Worm (Caenorhabditis elegans) whole organism, L1 larva: ENCODE measurements around the gene taf-8.
A peak's percentile ranks its signal among the peaks of the same experiment; 100 is the strongest.

Experiments
- C04F5.9 ChIP-seq: sonication (generic microtip); optimal IDR thresholded peaks from 2 replicates; lab custom pipeline; 2016; ENCODE audit warnings: missing genetic modification characterization, missing compliant biosample characterization
- C16A3.4 ChIP-seq: fragments of 150-350 bp; optimal IDR thresholded peaks from 2 replicates; lab custom pipeline; 2014; ENCODE audit warnings: missing biosample characterization, missing genetic modification characterization
- C34B4.2 ChIP-seq: sonication (generic microtip); optimal IDR thresholded peaks from 2 replicates; lab custom pipeline; 2017; ENCODE audit warnings: mild to moderate bottlenecking, missing genetic modification characterization, missing compliant biosample characterization
- F16B12.6 ChIP-seq: fragments of 150-350 bp; optimal IDR thresholded peaks from 2 replicates; lab custom pipeline; 2014; ENCODE audit warnings: missing biosample characterization, missing genetic modification characterization
- aha-1 ChIP-seq: fragments of 150-350 bp; optimal IDR thresholded peaks from 2 replicates; lab custom pipeline; 2014; ENCODE audit warnings: missing biosample characterization, missing genetic modification characterization
- ama-1 ChIP-seq: fragments of 150-350 bp; optimal IDR thresholded peaks from 2 replicates; lab custom pipeline; 2014
- ceh-8 ChIP-seq: fragments of 200-800 bp; sonication (Bioruptor generic); optimal IDR thresholded peaks from 2 replicates; lab custom pipeline; 2018; ENCODE audit warnings: mild to moderate bottlenecking, missing genetic modification characterization, moderate library complexity, missing compliant biosample characterization
- ceh-88 ChIP-seq: fragments of 200-800 bp; sonication (Bioruptor generic); IDR thresholded peaks from 2 replicates; pipeline ENCODE4 v1.3.6; 2022; ENCODE audit warnings: missing genetic modification characterization, missing compliant biosample characterization
- dpl-1 ChIP-seq, 3 experiments: fragments of 150-350 bp in 2 of 3; sonication (generic microtip) in 1 of 3; optimal IDR thresholded peaks; 2 replicates each; lab custom pipeline; 2014 to 2017; ENCODE audit warnings: missing biosample characterization in 3 of 3, missing genetic modification characterization in 3 of 3, missing genetic modification reagents in 3 of 3
- dsc-1 ChIP-seq: sonication (generic microtip); optimal IDR thresholded peaks from 2 replicates; lab custom pipeline; 2016; ENCODE audit warnings: mild to moderate bottlenecking, missing genetic modification characterization, missing compliant biosample characterization
- efl-1 ChIP-seq, 4 experiments: fragments of 150-350 bp; optimal IDR thresholded peaks in 3 of 4; peaks in 1 of 4; 1 replicate in 1 of 4; 2 replicates in 3 of 4; lab custom pipeline; 2014; ENCODE audit warnings: missing biosample characterization in 2 of 4, missing genetic modification characterization in 2 of 4, missing genetic modification reagents in 2 of 4
- egl-13 ChIP-seq: sonication (generic microtip); optimal IDR thresholded peaks from 2 replicates; lab custom pipeline; 2016; ENCODE audit warnings: missing genotype, missing genetic modification reagents, missing genetic modification characterization, missing compliant biosample characterization
- elt-3 ChIP-seq, 6 experiments: fragments of 150-350 bp in 1 of 6; sonication (generic microtip); optimal IDR thresholded peaks; 2 replicates each; lab custom pipeline; 2017 to 2018; ENCODE audit warnings: missing biosample characterization in 6 of 6, missing genetic modification characterization in 6 of 6, inconsistent platforms in 1 of 6
- fkh-10 ChIP-seq: sonication (generic microtip); optimal IDR thresholded peaks from 2 replicates; lab custom pipeline; 2017; ENCODE audit warnings: missing biosample characterization, missing genetic modification reagents, missing genetic modification characterization
- fkh-8 ChIP-seq: sonication (generic microtip); optimal IDR thresholded peaks from 2 replicates; lab custom pipeline; 2016; ENCODE audit warnings: mild to moderate bottlenecking, missing genetic modification characterization, missing compliant biosample characterization
- grh-1 ChIP-seq: fragments of 200-800 bp; sonication (Bioruptor generic); IDR thresholded peaks from 2 replicates; pipeline ENCODE4 v1.3.6; 2022; ENCODE audit warnings: missing genetic modification reagents, missing genetic modification characterization, missing compliant biosample characterization
- hlh-17 ChIP-seq: fragments of 200-800 bp; sonication (Bioruptor generic); optimal IDR thresholded peaks from 2 replicates; lab custom pipeline; 2018; ENCODE audit warnings: missing genetic modification characterization, mild to moderate bottlenecking, missing compliant biosample characterization, moderate library complexity, borderline replicate concordance
- hlh-4 ChIP-seq: sonication (generic microtip); optimal IDR thresholded peaks from 2 replicates; lab custom pipeline; 2016; ENCODE audit warnings: mild to moderate bottlenecking, missing genetic modification characterization, missing compliant biosample characterization
- isw-1 ChIP-seq: fragments of 200-800 bp; sonication (Bioruptor generic); IDR thresholded peaks from 2 replicates; pipeline ENCODE4 v1.3.6; 2022; ENCODE audit warnings: missing genetic modification characterization, missing compliant biosample characterization
- lin-13 ChIP-seq: fragments of 150-350 bp; optimal IDR thresholded peaks from 2 replicates; lab custom pipeline; 2014; ENCODE audit warnings: missing biosample characterization, missing genetic modification reagents, missing genetic modification characterization
- lin-14 ChIP-seq: fragments of 200-800 bp; sonication (Bioruptor generic); optimal IDR thresholded peaks from 2 replicates; lab custom pipeline; 2018; ENCODE audit warnings: mild to moderate bottlenecking, missing genetic modification characterization, moderate library complexity, missing compliant biosample characterization
- lin-15B ChIP-seq: fragments of 150-350 bp; sonication (generic microtip); optimal IDR thresholded peaks from 3 replicates; lab custom pipeline; 2014; ENCODE audit warnings: missing biosample characterization, missing genetic modification characterization
- lin-39 ChIP-seq: fragments of 150-350 bp; optimal IDR thresholded peaks from 2 replicates; lab custom pipeline; 2014; ENCODE audit warnings: missing biosample characterization, missing genetic modification reagents, missing genetic modification characterization
- lir-3 ChIP-seq: sonication (generic microtip); optimal IDR thresholded peaks from 2 replicates; lab custom pipeline; 2016; ENCODE audit warnings: mild to moderate bottlenecking, missing genetic modification characterization, moderate library complexity, missing compliant biosample characterization; ENCODE audit not compliant: poor library complexity
- mdl-1 ChIP-seq, 2 experiments: fragments of 150-350 bp; optimal IDR thresholded peaks; 2 replicates each; lab custom pipeline; 2014 to 2017; ENCODE audit warnings: missing biosample characterization in 2 of 2, missing genetic modification characterization in 2 of 2, inconsistent platforms in 1 of 2
- mef-2 ChIP-seq: fragments of 150-350 bp; optimal IDR thresholded peaks from 2 replicates; lab custom pipeline; 2014; ENCODE audit warnings: missing biosample characterization, missing genetic modification characterization
- nhr-11 ChIP-seq: fragments of 150-350 bp; optimal IDR thresholded peaks from 2 replicates; lab custom pipeline; 2014; ENCODE audit warnings: missing biosample characterization, missing genetic modification characterization
- nhr-19 ChIP-seq: fragments of 200-800 bp; sonication (Bioruptor generic); conservative IDR thresholded peaks from 2 replicates; pipeline ENCODE4 v1.3.6; 2022; ENCODE audit warnings: missing genetic modification characterization, missing compliant biosample characterization
- nhr-20 ChIP-seq: sonication (generic microtip); optimal IDR thresholded peaks from 2 replicates; lab custom pipeline; 2016; ENCODE audit warnings: mild to moderate bottlenecking, missing genetic modification characterization, missing compliant biosample characterization
- nhr-237 ChIP-seq: fragments of 150-350 bp; optimal IDR thresholded peaks from 2 replicates; lab custom pipeline; 2014; ENCODE audit warnings: missing biosample characterization, missing genetic modification characterization
- nhr-47 ChIP-seq: sonication (generic microtip); optimal IDR thresholded peaks from 2 replicates; lab custom pipeline; 2016; ENCODE audit warnings: mild to moderate bottlenecking, missing genetic modification characterization, moderate library complexity, missing compliant biosample characterization
- nhr-71 ChIP-seq: sonication (generic microtip); optimal IDR thresholded peaks from 2 replicates; lab custom pipeline; 2016; ENCODE audit warnings: mild to moderate bottlenecking, missing genetic modification characterization, moderate library complexity, missing compliant biosample characterization
- nhr-76 ChIP-seq: sonication (generic microtip); optimal IDR thresholded peaks from 2 replicates; lab custom pipeline; 2017; ENCODE audit warnings: missing biosample characterization, missing genetic modification characterization
- nhr-77 ChIP-seq: fragments of 150-350 bp; optimal IDR thresholded peaks from 2 replicates; lab custom pipeline; 2014; ENCODE audit warnings: missing biosample characterization, missing genetic modification characterization
- nhr-84 ChIP-seq: sonication (generic microtip); optimal IDR thresholded peaks from 2 replicates; lab custom pipeline; 2017; ENCODE audit warnings: missing biosample characterization, missing genetic modification characterization
- nhr-85 ChIP-seq: sonication (generic microtip); peaks from one replicate; lab custom pipeline; 2016; ENCODE audit warnings: missing genetic modification characterization, inconsistent platforms, missing compliant biosample characterization
- nhr-90 ChIP-seq: sonication (generic microtip); optimal IDR thresholded peaks from 2 replicates; lab custom pipeline; 2016; ENCODE audit warnings: mild to moderate bottlenecking, missing genetic modification characterization, missing compliant biosample characterization; ENCODE audit not compliant: poor library complexity
- pag-3 ChIP-seq: sonication (generic microtip); optimal IDR thresholded peaks from 2 replicates; lab custom pipeline; 2017; ENCODE audit warnings: missing genetic modification characterization, mild to moderate bottlenecking, missing compliant biosample characterization, antibody characterized with exemption, borderline replicate concordance; ENCODE audit not compliant: insufficient read depth
- pax-3 ChIP-seq: fragments of 200-800 bp; sonication (Bioruptor generic); optimal IDR thresholded peaks from 2 replicates; lab custom pipeline; 2018; ENCODE audit warnings: mild to moderate bottlenecking, missing genetic modification characterization, moderate library complexity, missing compliant biosample characterization
- skn-1 ChIP-seq: fragments of 150-350 bp; optimal IDR thresholded peaks from 2 replicates; lab custom pipeline; 2014; ENCODE audit warnings: missing biosample characterization, missing genetic modification characterization
- snpc-4 ChIP-seq: fragments of 150-350 bp; optimal IDR thresholded peaks from 2 replicates; lab custom pipeline; 2014; ENCODE audit warnings: missing biosample characterization, missing genetic modification characterization
- snu-23 ChIP-seq: sonication (generic microtip); optimal IDR thresholded peaks from 2 replicates; lab custom pipeline; 2016; ENCODE audit warnings: missing genetic modification characterization, missing compliant biosample characterization
- sptf-1 ChIP-seq: fragments of 150-350 bp; optimal IDR thresholded peaks from 2 replicates; lab custom pipeline; 2014; ENCODE audit warnings: missing biosample characterization, missing genetic modification characterization
- swsn-7 ChIP-seq: sonication (generic microtip); optimal IDR thresholded peaks from 2 replicates; lab custom pipeline; 2016; ENCODE audit warnings: missing genetic modification characterization, missing compliant biosample characterization
- tlp-1 ChIP-seq: fragments of 150-350 bp; optimal IDR thresholded peaks from 2 replicates; lab custom pipeline; 2014; ENCODE audit warnings: missing biosample characterization, missing genetic modification characterization
- unc-62 ChIP-seq: fragments of 150-350 bp; optimal IDR thresholded peaks from 2 replicates; lab custom pipeline; 2014; ENCODE audit warnings: missing biosample characterization, missing genetic modification reagents, missing genetic modification characterization
- unc-98 ChIP-seq: fragments of 200-800 bp; sonication (Bioruptor generic); IDR thresholded peaks from 2 replicates; pipeline ENCODE4 v1.3.6; 2022; ENCODE audit warnings: missing genetic modification characterization, missing compliant biosample characterization
- xbp-1 ChIP-seq: sonication (generic microtip); optimal IDR thresholded peaks from 2 replicates; lab custom pipeline; 2016; ENCODE audit warnings: missing genetic modification characterization, missing compliant biosample characterization
- zip-4 ChIP-seq: fragments of 200-800 bp; sonication (Bioruptor generic); optimal IDR thresholded peaks from 2 replicates; lab custom pipeline; 2018; ENCODE audit warnings: mild to moderate bottlenecking, missing genetic modification characterization, moderate library complexity, missing compliant biosample characterization
- ztf-11 ChIP-seq, 2 experiments: sonication (generic microtip); optimal IDR thresholded peaks; 2 replicates each; lab custom pipeline; 2016 to 2017; ENCODE audit warnings: missing genetic modification characterization in 2 of 2, missing biosample characterization in 1 of 2, missing compliant biosample characterization in 1 of 2
- ztf-4 ChIP-seq: fragments of 150-350 bp; optimal IDR thresholded peaks from 2 replicates; lab custom pipeline; 2014; ENCODE audit warnings: missing biosample characterization, missing genetic modification characterization

Gene taf-8

ce11 chrII:9716417-9717039 lies 47.4 kb downstream of the taf-8 start, which contains the start of gene wee-1.3:
wee-1.3 (minus strand) TSS chrII:9716467.
- TF ChIP-seq F16B12.6 (tag; lab: Kevin White, UChicago) (peak; percentile 99), nhr-11 (tag; lab: Kevin White, UChicago) (peak; percentile 60), hlh-4 (no peak), ama-1 (lab: Kevin White, UChicago) (no peak), lir-3 (tag; lab: Kevin White, UChicago) (peak; percentile 58), ceh-88 (GFP tag; lab: Robert Waterston, UW) (no peak), skn-1 (tag; lab: Kevin White, UChicago) (peak; percentile 83), lin-15B (peak; percentile 73), fkh-10 (GFP tag; lab: Kevin White, UChicago) (no peak), dpl-1 (GFP tag; optimal IDR thresholded peaks at IDR 0.05; lab: Kevin White, UChicago) (peak; percentile 99 to 100 (median 99)), lin-39 (tag; lab: Kevin White, UChicago) (peak; percentile 58), mdl-1 (tag; optimal IDR thresholded peaks at IDR 0.05; lab: Kevin White, UChicago) (peak in 1 of 2 experiments; percentile 77), nhr-77 (tag; lab: Kevin White, UChicago) (peak; percentile 83), nhr-85 (tag; lab: Kevin White, UChicago) (peak; percentile 90), sptf-1 (tag; lab: Kevin White, UChicago) (no peak), zip-4 (GFP tag; lab: Kevin White, UChicago) (peak; percentile 29), nhr-84 (tag; lab: Kevin White, UChicago) (no peak), ceh-8 (GFP tag; lab: Kevin White, UChicago) (peak; percentile 48), hlh-17 (GFP tag; lab: Kevin White, UChicago) (no peak), grh-1 (GFP tag; lab: Robert Waterston, UW) (peak; percentile 62), nhr-71 (peak; percentile 89), unc-98 (no peak), egl-13 (tag; lab: Kevin White, UChicago) (peak; percentile 62), snpc-4 (tag; lab: Kevin White, UChicago) (peak; percentile 65), nhr-19 (peak; percentile 79), unc-62 (GFP tag; lab: Kevin White, UChicago) (no peak), lin-14 (GFP tag; lab: Kevin White, UChicago) (peak; percentile 76), elt-3 (tag; optimal IDR thresholded peaks at IDR 0.05; lab: Kevin White, UChicago) (peak in 3 of 6 experiments; percentile 49 to 81 (median 66)), nhr-90 (tag; lab: Kevin White, UChicago) (peak; percentile 78), isw-1 (GFP tag; lab: Robert Waterston, UW) (peak; percentile 79), nhr-20 (tag; lab: Kevin White, UChicago) (peak; percentile 88), nhr-47 (peak; percentile 88), mef-2 (tag; lab: Kevin White, UChicago) (peak; percentile 30), C34B4.2 (tag; lab: Kevin White, UChicago) (no peak), xbp-1 (tag; lab: Kevin White, UChicago) (peak; percentile 83), ztf-4 (tag; lab: Kevin White, UChicago) (peak; percentile 35), pag-3 (peak; percentile 1), fkh-8 (tag; lab: Kevin White, UChicago) (peak; percentile 75), pax-3 (peak; percentile 44), lin-13 (GFP tag; lab: Kevin White, UChicago) (peak; percentile 81), tlp-1 (no peak), swsn-7 (tag; lab: Kevin White, UChicago) (peak; percentile 83), efl-1 (optimal IDR thresholded peaks at IDR 0.05; lab: Kevin White, UChicago) (peak; percentile 97 to 99), efl-1 (GFP tag; optimal IDR thresholded peaks at IDR 0.05 in 1 of 2; lab: Kevin White, UChicago) (peak; percentile 99 to 100), C04F5.9 (tag; lab: Kevin White, UChicago) (peak; percentile 81), ztf-11 (tag; optimal IDR thresholded peaks at IDR 0.05; lab: Kevin White, UChicago) (peak in 1 of 2 experiments; percentile 51), nhr-237 (tag; lab: Kevin White, UChicago) (peak; percentile 50), aha-1 (tag; lab: Kevin White, UChicago) (no peak), C16A3.4 (tag; lab: Kevin White, UChicago) (peak; percentile 91), snu-23 (GFP tag; lab: Kevin White, UChicago) (peak; percentile 88), dsc-1 (peak; percentile 71), nhr-76 (tag; lab: Kevin White, UChicago) (no peak)
